Worm (Caenorhabditis elegans) whole organism, young adult: ENCODE measurements around the gene Y79H2A.3.

Source experiments
- B0336.3 ChIP-seq: fragments of 200-800 bp; sonication (Bioruptor generic); IDR thresholded peaks from 2 replicates; pipeline ENCODE4 v1.3.6; 2022; ENCODE audit warnings: missing genetic modification characterization, missing compliant biosample characterization
- F22D6.2 ChIP-seq: sonication (generic microtip); optimal IDR thresholded peaks from 2 replicates; lab custom pipeline; 2016; ENCODE audit warnings: mild to moderate bottlenecking, missing genetic modification characterization, missing compliant biosample characterization
- T07F8.4 ChIP-seq: sonication (generic microtip); optimal IDR thresholded peaks from 2 replicates; lab custom pipeline; 2016; ENCODE audit warnings: mild to moderate bottlenecking, missing genetic modification characterization, moderate library complexity, missing compliant biosample characterization
- Y56A3A.18 ChIP-seq: fragments of 200-800 bp; sonication (Bioruptor generic); IDR thresholded peaks from 2 replicates; pipeline ENCODE4 v1.3.6; 2022; ENCODE audit warnings: missing genetic modification reagents, missing genetic modification characterization, missing compliant biosample characterization
- ZK185.1 ChIP-seq: sonication (generic microtip); optimal IDR thresholded peaks from 2 replicates; lab custom pipeline; 2016; ENCODE audit warnings: mild to moderate bottlenecking, missing genetic modification characterization, missing compliant biosample characterization; ENCODE audit not compliant: poor library complexity, severe bottlenecking
- aptf-2 ChIP-seq: fragments of 200-800 bp; sonication (Bioruptor generic); conservative IDR thresholded peaks from 2 replicates; pipeline ENCODE4 v1.3.6; 2022; ENCODE audit warnings: missing genetic modification reagents, missing genetic modification characterization, missing compliant biosample characterization
- attf-3 ChIP-seq: fragments of 200-800 bp; sonication (Bioruptor generic); conservative IDR thresholded peaks from 2 replicates; pipeline ENCODE4 v1.3.6; 2022; ENCODE audit warnings: missing genetic modification reagents, missing genetic modification characterization, missing compliant biosample characterization
- bed-2 ChIP-seq: fragments of 200-800 bp; sonication (Bioruptor generic); IDR thresholded peaks from 2 replicates; pipeline ENCODE4 v1.3.6; 2022; ENCODE audit warnings: missing genetic modification reagents, missing genetic modification characterization, missing compliant biosample characterization
- cebp-1 ChIP-seq, 2 experiments: fragments of 200-800 bp in 1 of 2; sonication (Bioruptor generic) in 1 of 2; sonication (generic microtip) in 1 of 2; IDR thresholded peaks in 1 of 2; optimal IDR thresholded peaks in 1 of 2; 2 replicates each; pipeline versions ENCODE4 v1.3.6 to Lab custom; 2017 to 2022; ENCODE audit warnings: missing compliant biosample characterization in 2 of 2, missing genetic modification characterization in 2 of 2, mild to moderate bottlenecking in 1 of 2, missing genetic modification reagents in 1 of 2, moderate library complexity in 1 of 2
- ceh-100 ChIP-seq: fragments of 200-800 bp; sonication (Bioruptor generic); IDR thresholded peaks from 2 replicates; pipeline ENCODE4 v1.3.6; 2022; ENCODE audit warnings: missing genetic modification reagents, missing genetic modification characterization, missing compliant biosample characterization
- ceh-27 ChIP-seq: fragments of 200-800 bp; sonication (Bioruptor generic); optimal IDR thresholded peaks from 2 replicates; lab custom pipeline; 2018; ENCODE audit warnings: mild to moderate bottlenecking, missing genetic modification characterization, moderate library complexity, missing compliant biosample characterization
- dox-1 ChIP-seq: fragments of 200-800 bp; sonication (Bioruptor generic); IDR thresholded peaks from 2 replicates; pipeline ENCODE4 v1.3.6; 2022; ENCODE audit warnings: missing genetic modification reagents, missing genetic modification characterization, missing compliant biosample characterization
- dpff-1 ChIP-seq: sonication (generic microtip); optimal IDR thresholded peaks from 2 replicates; lab custom pipeline; 2017; ENCODE audit warnings: mild to moderate bottlenecking, missing genetic modification characterization, missing compliant biosample characterization
- dpl-1 ChIP-seq: fragments of 150-350 bp; optimal IDR thresholded peaks from 2 replicates; lab custom pipeline; 2014; ENCODE audit warnings: missing biosample characterization, missing genetic modification reagents, missing genetic modification characterization
- egl-18 ChIP-seq: fragments of 200-800 bp; sonication (Bioruptor generic); IDR thresholded peaks from 2 replicates; pipeline ENCODE4 v1.3.6; 2022; ENCODE audit warnings: missing genetic modification reagents, missing genetic modification characterization, missing compliant biosample characterization
- egrh-3 ChIP-seq: fragments of 200-800 bp; sonication (Bioruptor generic); IDR thresholded peaks from 2 replicates; pipeline ENCODE4 v1.3.6; 2022; ENCODE audit warnings: missing genetic modification reagents, missing genetic modification characterization, missing compliant biosample characterization
- ekl-4 ChIP-seq: fragments of 200-800 bp; sonication (Bioruptor generic); IDR thresholded peaks from 2 replicates; pipeline ENCODE4 v1.3.6; 2022; ENCODE audit warnings: missing genetic modification reagents, missing genetic modification characterization, missing compliant biosample characterization
- him-1 ChIP-seq: sonication (generic microtip); optimal IDR thresholded peaks from 2 replicates; lab custom pipeline; 2016; ENCODE audit warnings: missing genotype, missing genetic modification reagents, missing genetic modification characterization, missing compliant biosample characterization
- hmg-1.2 ChIP-seq: fragments of 200-800 bp; sonication (Bioruptor generic); IDR thresholded peaks from 2 replicates; pipeline ENCODE4 v1.3.6; 2022; ENCODE audit warnings: missing genetic modification reagents, missing genetic modification characterization, missing compliant biosample characterization
- hmg-20 ChIP-seq: fragments of 200-800 bp; sonication (Bioruptor generic); IDR thresholded peaks from 2 replicates; pipeline ENCODE4 v1.3.6; 2022; ENCODE audit warnings: missing genetic modification reagents, missing genetic modification characterization, missing compliant biosample characterization
- lin-40 ChIP-seq: sonication (generic microtip); optimal IDR thresholded peaks from 2 replicates; lab custom pipeline; 2016; ENCODE audit warnings: missing genetic modification characterization, mild to moderate bottlenecking, missing compliant biosample characterization, missing genotype, missing genetic modification reagents
- lir-1 ChIP-seq: fragments of 200-800 bp; sonication (Bioruptor generic); conservative IDR thresholded peaks from 2 replicates; pipeline ENCODE4 v1.3.6; 2022; ENCODE audit warnings: missing genetic modification reagents, missing genetic modification characterization, missing compliant biosample characterization
- mel-28 ChIP-seq: sonication (generic microtip); optimal IDR thresholded peaks from 2 replicates; lab custom pipeline; 2016; ENCODE audit warnings: borderline replicate concordance, mild to moderate bottlenecking, missing genetic modification characterization, missing compliant biosample characterization
- mes-4 ChIP-seq: sonication (generic microtip); optimal IDR thresholded peaks from 2 replicates; lab custom pipeline; 2016; ENCODE audit warnings: missing genotype, missing genetic modification characterization, missing compliant biosample characterization
- nfyb-1 ChIP-seq: fragments of 200-800 bp; sonication (Bioruptor generic); IDR thresholded peaks from 2 replicates; pipeline ENCODE4 v1.3.6; 2022; ENCODE audit warnings: missing genetic modification reagents, missing genetic modification characterization, missing compliant biosample characterization
- nhr-27 ChIP-seq: fragments of 200-800 bp; sonication (Bioruptor generic); optimal IDR thresholded peaks from 2 replicates; lab custom pipeline; 2018; ENCODE audit warnings: mild to moderate bottlenecking, missing genetic modification characterization, moderate library complexity, missing compliant biosample characterization
- nhr-90 ChIP-seq: sonication (generic microtip); optimal IDR thresholded peaks from 2 replicates; lab custom pipeline; 2016; ENCODE audit warnings: missing genotype, mild to moderate bottlenecking, missing genetic modification characterization, missing compliant biosample characterization
- rcor-1 ChIP-seq: fragments of 200-800 bp; sonication (Bioruptor generic); IDR thresholded peaks from 2 replicates; pipeline ENCODE4 v1.3.6; 2022; ENCODE audit warnings: missing genetic modification reagents, missing genetic modification characterization, missing compliant biosample characterization
- snpc-1.1 ChIP-seq: sonication (generic microtip); optimal IDR thresholded peaks from 2 replicates; lab custom pipeline; 2017; ENCODE audit warnings: missing genetic modification characterization, mild to moderate bottlenecking, missing compliant biosample characterization, antibody characterized with exemption, moderate library complexity, missing genotype, missing genetic modification reagents; ENCODE audit not compliant: insufficient read depth
- snpc-1.3 ChIP-seq: sonication (generic microtip); optimal IDR thresholded peaks from 2 replicates; lab custom pipeline; 2017; ENCODE audit warnings: missing genetic modification characterization, mild to moderate bottlenecking, missing compliant biosample characterization, antibody characterized with exemption, moderate library complexity, missing genotype, missing genetic modification reagents; ENCODE audit not compliant: insufficient read depth
- snpc-3.4 ChIP-seq: sonication (generic microtip); optimal IDR thresholded peaks from 2 replicates; lab custom pipeline; 2017; ENCODE audit warnings: missing genetic modification characterization, mild to moderate bottlenecking, missing compliant biosample characterization, antibody characterized with exemption, moderate library complexity, missing genotype, missing genetic modification reagents
- somi-1 ChIP-seq: fragments of 200-800 bp; sonication (Bioruptor generic); optimal IDR thresholded peaks from 2 replicates; lab custom pipeline; 2018; ENCODE audit warnings: mild to moderate bottlenecking, missing genetic modification characterization, missing compliant biosample characterization
- tbp1 ChIP-seq: fragments of 200-800 bp; sonication (Bioruptor generic); optimal IDR thresholded peaks from 2 replicates; lab custom pipeline; 2018; ENCODE audit warnings: mild to moderate bottlenecking, missing genetic modification characterization, missing compliant biosample characterization
- unc-130 ChIP-seq: sonication (generic microtip); optimal IDR thresholded peaks from 2 replicates; lab custom pipeline; 2016; ENCODE audit warnings: missing genetic modification reagents, missing genetic modification characterization, missing compliant biosample characterization
- zfh-2 ChIP-seq: fragments of 200-800 bp; sonication (Bioruptor generic); conservative IDR thresholded peaks from 2 replicates; pipeline ENCODE4 v1.3.6; 2022; ENCODE audit warnings: missing genetic modification reagents, missing genetic modification characterization, missing compliant biosample characterization
- ztf-3 ChIP-seq: fragments of 200-800 bp; sonication (Bioruptor generic); optimal IDR thresholded peaks from 2 replicates; lab custom pipeline; 2018; ENCODE audit warnings: mild to moderate bottlenecking, missing genetic modification characterization, missing compliant biosample characterization
- ztf-6 ChIP-seq: fragments of 200-800 bp; sonication (Bioruptor generic); IDR thresholded peaks from 2 replicates; pipeline ENCODE4 v1.3.6; 2022; ENCODE audit warnings: missing genetic modification reagents, missing genetic modification characterization, missing compliant biosample characterization

The Y79H2A.3 gene

DNA sequence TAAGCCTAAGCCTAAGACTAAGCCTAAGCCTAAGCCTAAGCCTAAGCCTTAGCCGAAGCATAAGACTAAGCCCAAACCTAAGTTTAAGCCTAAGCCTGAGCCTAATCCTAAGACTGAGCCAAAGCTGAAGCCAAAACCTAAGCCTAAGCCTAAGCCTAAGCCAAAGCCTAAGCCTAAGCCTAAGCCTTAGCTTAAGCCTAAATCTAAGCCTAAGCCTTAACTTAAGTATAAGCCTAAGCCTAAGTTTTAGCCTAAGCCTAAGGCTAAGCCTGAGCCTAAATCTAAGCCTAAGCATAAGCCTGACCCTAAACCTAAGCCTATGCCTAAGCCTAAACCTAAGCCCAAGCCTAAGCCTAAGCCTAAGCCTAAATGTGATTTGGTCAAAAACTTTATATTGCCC is 36.9 kb downstream of the Y79H2A.3 start (continued):
- no peak for TF ChIP-seq hmg-20 (GFP tag; lab: Robert Waterston, UW)
- no peak for TF ChIP-seq him-1
- TF ChIP-seq B0336.3 (GFP tag; lab: Robert Waterston, UW) = no peak
- no peak for TF ChIP-seq attf-3
- TF ChIP-seq zfh-2 (GFP tag; lab: Robert Waterston, UW) = no peak
- no peak for TF ChIP-seq ekl-4 (GFP tag; lab: Robert Waterston, UW)

DNA sequence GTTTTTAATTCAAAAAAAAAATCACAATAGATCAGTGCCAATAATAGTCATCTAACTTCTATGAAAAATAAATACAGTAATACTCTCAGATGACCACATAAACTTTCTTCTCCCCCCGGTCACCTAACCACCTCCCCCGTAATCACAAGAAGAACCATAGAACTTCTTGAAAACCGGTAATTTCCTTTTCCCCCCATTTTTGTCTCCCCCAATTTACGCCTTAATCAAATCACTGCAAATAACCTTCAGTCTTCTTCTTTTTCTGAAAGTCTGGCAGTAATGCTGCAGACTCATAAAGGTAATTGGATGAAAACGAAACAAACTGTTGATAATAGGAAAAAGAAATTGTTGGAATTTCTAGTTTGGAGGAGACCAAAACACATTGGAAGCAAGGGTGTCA is 37.6 kb downstream of the Y79H2A.3 start:
- TF ChIP-seq F22D6.2 (no peak), dox-1 (GFP tag; lab: Robert Waterston, UW) (no peak), lir-1 (GFP tag; lab: Robert Waterston, UW) (no peak), ztf-3 (GFP tag; lab: Kevin White, UChicago) (no peak), egrh-3 (GFP tag; lab: Robert Waterston, UW) (no peak), hmg-20 (GFP tag; lab: Robert Waterston, UW) (no peak), dpff-1 (no peak), mel-28 (tag; lab: Kevin White, UChicago) (no peak), unc-130 (GFP tag; lab: Kevin White, UChicago) (no peak), cebp-1 (GFP tag; IDR thresholded peaks at IDR 0.05; lab: Robert Waterston, UW) (no peak), cebp-1 (tag; optimal IDR thresholded peaks at IDR 0.05; lab: Kevin White, UChicago) (no peak), lin-40 (tag; lab: Kevin White, UChicago) (no peak), Y56A3A.18 (no peak)

DNA sequence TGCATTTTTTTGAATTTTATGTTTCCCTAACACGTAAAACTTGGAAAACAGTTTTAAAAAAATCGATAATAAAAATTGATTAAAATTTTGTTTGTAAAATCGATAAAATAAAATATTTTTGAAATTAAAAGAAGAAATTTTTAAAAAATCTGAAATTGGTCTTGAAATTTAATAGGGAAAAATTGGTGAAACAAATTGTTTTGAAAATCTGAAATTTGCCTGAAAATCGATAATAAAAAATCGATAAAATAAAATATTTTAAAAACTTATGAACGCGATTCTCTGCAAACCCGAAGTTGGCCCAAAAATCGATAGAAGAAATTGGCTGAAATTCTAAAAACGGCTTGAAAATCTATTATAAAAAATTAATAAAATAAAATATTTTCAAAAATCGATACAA is 38.4 kb downstream of the Y79H2A.3 start:
- no peak for TF ChIP-seq snpc-1.1 (tag; lab: Kevin White, UChicago)
- no peak for TF ChIP-seq snpc-1.3
- no peak for TF ChIP-seq nhr-27 (tag; lab: Kevin White, UChicago)
- no peak for TF ChIP-seq dpl-1 (GFP tag; lab: Kevin White, UChicago)
- no peak for TF ChIP-seq dox-1 (GFP tag; lab: Robert Waterston, UW)
- no peak for TF ChIP-seq aptf-2 (GFP tag; lab: Robert Waterston, UW)
- no peak for TF ChIP-seq bed-2 (GFP tag; lab: Robert Waterston, UW)
- TF ChIP-seq nfyb-1 (GFP tag; lab: Robert Waterston, UW) = no peak
- TF ChIP-seq egl-18 (GFP tag; lab: Robert Waterston, UW) = no peak
- no peak for TF ChIP-seq somi-1 (GFP tag; lab: Kevin White, UChicago)
- no peak for TF ChIP-seq rcor-1 (GFP tag; lab: Robert Waterston, UW)
- TF ChIP-seq nhr-90 (tag; lab: Kevin White, UChicago) = no peak
- no peak for TF ChIP-seq ceh-100 (GFP tag; lab: Robert Waterston, UW)
- TF ChIP-seq mes-4 (tag; lab: Kevin White, UChicago) = no peak
- TF ChIP-seq, all 124 proteins: peak for 0

DNA sequence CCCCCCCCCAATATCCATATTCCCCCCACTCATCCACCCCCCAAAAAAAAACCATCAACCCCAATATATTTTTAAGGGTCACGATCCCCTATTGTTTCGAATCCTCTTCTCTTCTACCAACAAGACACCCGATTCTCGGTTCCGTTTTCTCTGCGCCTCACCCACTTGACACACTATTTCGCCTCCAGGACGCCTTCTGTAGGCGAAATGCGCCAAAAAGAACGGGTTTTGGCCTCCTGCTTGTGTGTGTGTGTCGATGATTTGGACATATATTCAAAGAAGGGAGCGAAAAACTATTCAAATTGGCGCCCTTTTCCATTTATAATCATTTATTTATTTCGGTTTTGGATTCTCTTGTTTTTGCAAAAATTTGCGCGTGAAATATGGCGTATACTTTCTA is 39.1 kb downstream of the Y79H2A.3 start:
- TF ChIP-seq ztf-6 (GFP tag; lab: Robert Waterston, UW) (no peak), ZK185.1 (no peak), tbp1 (GFP tag; lab: Kevin White, UChicago) (no peak), snpc-3.4 (tag; lab: Kevin White, UChicago) (no peak), hmg-1.2 (GFP tag; lab: Robert Waterston, UW) (peak; percentile 84), T07F8.4 (tag; lab: Kevin White, UChicago) (no peak), ekl-4 (GFP tag; lab: Robert Waterston, UW) (no peak), ceh-27 (GFP tag; lab: Kevin White, UChicago) (peak; percentile 39)
